Worm (Caenorhabditis elegans) whole organism, L3 larva: ENCODE data around the gene adt-3.
A peak's percentile ranks its signal among the peaks of the same experiment; 100 is the strongest.

Source experiments
- R02D3.7 ChIP-seq: fragments of 150-350 bp; optimal IDR thresholded peaks from 2 replicates; lab custom pipeline; 2014; ENCODE audit warnings: missing biosample characterization, missing genetic modification characterization
- ZK546.5 ChIP-seq: sonication (generic microtip); optimal IDR thresholded peaks from 2 replicates; lab custom pipeline; 2017; ENCODE audit warnings: missing biosample characterization, missing genetic modification characterization
- aly-2 ChIP-seq: fragments of 150-350 bp; optimal IDR thresholded peaks from 2 replicates; lab custom pipeline; 2014; ENCODE audit warnings: missing biosample characterization, missing genetic modification characterization
- ama-1 ChIP-seq: fragments of 150-350 bp; optimal IDR thresholded peaks from 2 replicates; lab custom pipeline; 2018
- ceh-16 ChIP-seq: sonication (generic microtip); optimal IDR thresholded peaks from 2 replicates; lab custom pipeline; 2017; ENCODE audit warnings: missing biosample characterization, missing genetic modification characterization
- ceh-28 ChIP-seq: fragments of 150-350 bp; optimal IDR thresholded peaks from 2 replicates; lab custom pipeline; 2014; ENCODE audit warnings: missing biosample characterization, missing genetic modification reagents, missing genetic modification characterization
- ceh-82 ChIP-seq: fragments of 150-350 bp; optimal IDR thresholded peaks from 2 replicates; lab custom pipeline; 2014; ENCODE audit warnings: missing biosample characterization, missing genetic modification characterization
- ceh-9 ChIP-seq: sonication (generic microtip); optimal IDR thresholded peaks from 2 replicates; lab custom pipeline; 2018; ENCODE audit warnings: missing biosample characterization, missing genetic modification characterization
- daf-12 ChIP-seq: fragments of 150-350 bp; optimal IDR thresholded peaks from 2 replicates; lab custom pipeline; 2014; ENCODE audit warnings: missing biosample characterization, missing genetic modification reagents, missing genetic modification characterization
- egl-27 ChIP-seq: sonication (generic microtip); optimal IDR thresholded peaks from 4 replicates; lab custom pipeline; 2017; ENCODE audit warnings: missing biosample characterization, missing genetic modification reagents, missing genetic modification characterization
- egl-5 ChIP-seq: fragments of 150-350 bp; optimal IDR thresholded peaks from 2 replicates; lab custom pipeline; 2017; ENCODE audit warnings: missing biosample characterization, missing genetic modification reagents, missing genetic modification characterization, inconsistent platforms
- elt-1 ChIP-seq: fragments of 150-350 bp; optimal IDR thresholded peaks from 2 replicates; lab custom pipeline; 2014; ENCODE audit warnings: missing biosample characterization, missing genetic modification characterization
- elt-2 ChIP-seq: sonication (generic microtip); optimal IDR thresholded peaks from 2 replicates; lab custom pipeline; 2016; ENCODE audit warnings: missing genetic modification reagents, mild to moderate bottlenecking, missing genetic modification characterization, missing compliant biosample characterization
- fkh-10 ChIP-seq: sonication (generic microtip); optimal IDR thresholded peaks from 2 replicates; lab custom pipeline; 2017; ENCODE audit warnings: missing biosample characterization, missing genetic modification reagents, missing genetic modification characterization
- fkh-2 ChIP-seq: fragments of 150-350 bp; optimal IDR thresholded peaks from 2 replicates; lab custom pipeline; 2014; ENCODE audit warnings: missing biosample characterization, missing genetic modification reagents, missing genetic modification characterization
- fos-1 ChIP-seq: fragments of 150-350 bp; optimal IDR thresholded peaks from 2 replicates; lab custom pipeline; 2014; ENCODE audit warnings: missing biosample characterization, missing genetic modification characterization
- lin-39 ChIP-seq: fragments of 150-350 bp; optimal IDR thresholded peaks from 2 replicates; lab custom pipeline; 2018; ENCODE audit warnings: missing biosample characterization, missing genetic modification reagents, missing genetic modification characterization
- lsy-12 ChIP-seq: sonication (generic microtip); optimal IDR thresholded peaks from 2 replicates; lab custom pipeline; 2016; ENCODE audit warnings: mild to moderate bottlenecking, missing genetic modification characterization, missing compliant biosample characterization
- mdl-1 ChIP-seq: fragments of 150-350 bp; optimal IDR thresholded peaks from 2 replicates; lab custom pipeline; 2014; ENCODE audit warnings: missing biosample characterization, missing genetic modification characterization
- mml-1 ChIP-seq: fragments of 150-350 bp; sonication (generic microtip); optimal IDR thresholded peaks from 3 replicates; lab custom pipeline; 2014; ENCODE audit warnings: missing biosample characterization, missing genetic modification characterization
- nfya-1 ChIP-seq: sonication (generic microtip); optimal IDR thresholded peaks from 2 replicates; lab custom pipeline; 2017; ENCODE audit warnings: missing genetic modification characterization, mild to moderate bottlenecking, missing compliant biosample characterization, antibody characterized with exemption, moderate library complexity; ENCODE audit not compliant: insufficient read depth
- nhr-11 ChIP-seq: fragments of 150-350 bp; optimal IDR thresholded peaks from 2 replicates; lab custom pipeline; 2014; ENCODE audit warnings: missing biosample characterization, missing genetic modification characterization
- nhr-12 ChIP-seq: fragments of 150-350 bp; optimal IDR thresholded peaks from 2 replicates; lab custom pipeline; 2014; ENCODE audit warnings: missing biosample characterization, missing genetic modification characterization
- nhr-237 ChIP-seq: fragments of 150-350 bp; optimal IDR thresholded peaks from 2 replicates; lab custom pipeline; 2014; ENCODE audit warnings: missing biosample characterization, missing genetic modification characterization
- nhr-25 ChIP-seq: sonication (generic microtip); optimal IDR thresholded peaks from 2 replicates; lab custom pipeline; 2017; ENCODE audit warnings: missing biosample characterization, missing genetic modification characterization
- nhr-28 ChIP-seq: fragments of 150-350 bp; optimal IDR thresholded peaks from 2 replicates; lab custom pipeline; 2014; ENCODE audit warnings: missing biosample characterization, missing genetic modification characterization
- nhr-77 ChIP-seq: fragments of 150-350 bp; optimal IDR thresholded peaks from 2 replicates; lab custom pipeline; 2014; ENCODE audit warnings: missing biosample characterization, missing genetic modification characterization
- pha-4 ChIP-seq: fragments of 150-350 bp; optimal IDR thresholded peaks from 2 replicates; lab custom pipeline; 2014; ENCODE audit warnings: missing biosample characterization, missing genetic modification reagents, missing genetic modification characterization
- pqm-1 ChIP-seq: fragments of 150-350 bp; optimal IDR thresholded peaks from 2 replicates; lab custom pipeline; 2017; ENCODE audit warnings: missing biosample characterization, missing genetic modification characterization, inconsistent platforms
- skn-1 ChIP-seq: fragments of 150-350 bp; optimal IDR thresholded peaks from 2 replicates; lab custom pipeline; 2014; ENCODE audit warnings: missing biosample characterization, missing genetic modification characterization
- snpc-4 ChIP-seq: fragments of 150-350 bp; optimal IDR thresholded peaks from 2 replicates; lab custom pipeline; 2014; ENCODE audit warnings: missing biosample characterization, missing genetic modification characterization
- ztf-11 ChIP-seq: fragments of 150-350 bp; optimal IDR thresholded peaks from 2 replicates; lab custom pipeline; 2014; ENCODE audit warnings: missing biosample characterization, missing genetic modification characterization

Gene adt-3

ce11 chrX:3949026-3949425 is 17.6 kb downstream of the adt-3 start:
- TF ChIP-seq ceh-28 = peak; percentile 4
- TF ChIP-seq elt-2 (tag; lab: Kevin White, UChicago) = peak; percentile 78
- TF ChIP-seq pqm-1 (tag; lab: Kevin White, UChicago) = peak; percentile 68
- TF ChIP-seq nfya-1 (tag; lab: Kevin White, UChicago) = no peak
- TF ChIP-seq nhr-12 (tag; lab: Kevin White, UChicago) = no peak
- no peak for TF ChIP-seq nhr-77 (tag; lab: Kevin White, UChicago)
- TF ChIP-seq daf-12 = no peak
- peak; percentile 28 for TF ChIP-seq skn-1 (tag; lab: Kevin White, UChicago)
- TF ChIP-seq ama-1 (lab: Kevin White, UChicago) = no peak

ce11 chrX:3949763-3950162 is 18.3 kb downstream of the adt-3 start:
- TF ChIP-seq ZK546.5 (tag; lab: Kevin White, UChicago) = no peak
- TF ChIP-seq nhr-237 (tag; lab: Kevin White, UChicago) = no peak
- no peak for TF ChIP-seq ceh-16
- TF ChIP-seq ztf-11 (tag; lab: Kevin White, UChicago) = no peak
- TF ChIP-seq nhr-12 (tag; lab: Kevin White, UChicago) = no peak
- no peak for TF ChIP-seq aly-2 (tag; lab: Kevin White, UChicago)
- no peak for TF ChIP-seq nhr-11 (tag; lab: Kevin White, UChicago)
- no peak for TF ChIP-seq egl-5

- TF ChIP-seq fkh-10 (GFP tag; lab: Kevin White, UChicago) (no peak), nhr-28 (no peak), elt-2 (tag; lab: Kevin White, UChicago) (peak; percentile 81), mdl-1 (tag; lab: Kevin White, UChicago) (no peak), ama-1 (lab: Kevin White, UChicago) (no peak), egl-27 (tag; lab: Kevin White, UChicago) (no peak), elt-1 (tag; lab: Kevin White, UChicago) (no peak), ceh-9 (no peak), skn-1 (tag; lab: Kevin White, UChicago) (no peak), snpc-4 (tag; lab: Kevin White, UChicago) (no peak), pha-4 (tag; lab: Kevin White, UChicago) (peak; percentile 12), mml-1 (tag; lab: Kevin White, UChicago) (no peak), ceh-82 (no peak), fos-1 (no peak), aly-2 (tag; lab: Kevin White, UChicago) (no peak), nhr-77 (tag; lab: Kevin White, UChicago) (no peak), nhr-12 (tag; lab: Kevin White, UChicago) (no peak), fkh-2 (tag; lab: Kevin White, UChicago) (no peak), pqm-1 (tag; lab: Kevin White, UChicago) (peak; percentile 28), nhr-25 (tag; lab: Kevin White, UChicago) (no peak), ZK546.5 (tag; lab: Kevin White, UChicago) (no peak), nfya-1 (tag; lab: Kevin White, UChicago) (no peak)
- TF ChIP-seq, all 47 proteins: peak for 3
Observed at ce11 chrX:3952737-3953136, 21.3 kb downstream of the adt-3 start.

- TF ChIP-seq nfya-1 (tag; lab: Kevin White, UChicago) (peak; percentile 23), ZK546.5 (tag; lab: Kevin White, UChicago) (no peak)
- TF ChIP-seq, all 47 proteins: peak for 1
Observed at ce11 chrX:3957475-3958204, 26.2 kb downstream of the adt-3 start.

ce11 chrX:3958252-3958651 is 26.8 kb downstream of the adt-3 start, which contains the start of gene lin-18:
Gene lin-18 (plus strand): TSS chrX:3958552.
- TF ChIP-seq ceh-82 (no peak), ceh-16 (no peak), R02D3.7 (tag; lab: Kevin White, UChicago) (no peak)
- TF ChIP-seq, all 47 proteins: peak for 0

ce11 chrX:3959221-3959620 is 27.8 kb downstream of the adt-3 start:
- TF ChIP-seq lsy-12 (tag; lab: Kevin White, UChicago) = no peak
- peak; percentile 44 for TF ChIP-seq lin-39 (tag; lab: Kevin White, UChicago)
- TF ChIP-seq, all 47 proteins: peak for 1
